Fruit fly (Drosophila melanogaster) whole organism, wandering third instar larva: ENCODE data around the gene Vajk3.

ENCODE experiments used
- Abd-B ChIP-seq: fragments of >200 bp; optimal IDR thresholded peaks from 2 replicates; lab custom pipeline; 2017; ENCODE audit warnings: missing biosample characterization, missing genetic modification characterization
- CG32264 ChIP-seq: fragments of 200-800 bp; sonication (Bioruptor generic); optimal IDR thresholded peaks from 2 replicates; lab custom pipeline; 2016; ENCODE audit warnings: missing biosample characterization, missing genetic modification characterization
- CG9705 ChIP-seq: fragments of 200-800 bp; sonication (Bioruptor generic); optimal IDR thresholded peaks from 2 replicates; lab custom pipeline; 2018; ENCODE audit warnings: missing biosample characterization, mild to moderate bottlenecking, missing genetic modification characterization
- Dfd ChIP-seq: fragments of >200 bp; optimal IDR thresholded peaks from 2 replicates; lab custom pipeline; 2017; ENCODE audit warnings: missing biosample characterization, missing genetic modification characterization
- Dif ChIP-seq: fragments of 200-275, 200-300 bp; sonication (Bioruptor generic); optimal IDR thresholded peaks from 2 replicates; lab custom pipeline; 2018; ENCODE audit warnings: missing biosample characterization, missing genetic modification characterization; ENCODE audit not compliant: partially characterized antibody
- Hnf4 ChIP-seq: fragments of 200-800 bp; sonication (Bioruptor generic); optimal IDR thresholded peaks from 2 replicates; lab custom pipeline; 2016; ENCODE audit warnings: missing biosample characterization, mild to moderate bottlenecking, missing genetic modification characterization
- Hr78 ChIP-seq: fragments of >200 bp; optimal IDR thresholded peaks from 2 replicates; lab custom pipeline; 2017; ENCODE audit warnings: missing biosample characterization, missing genetic modification characterization
- Hr83 ChIP-seq: fragments of 200-300 bp; sonication (Bioruptor generic); optimal IDR thresholded peaks from 2 replicates; lab custom pipeline; 2016; ENCODE audit warnings: missing biosample characterization, mild to moderate bottlenecking, missing genetic modification characterization, moderate library complexity; ENCODE audit not compliant: poor library complexity, severe bottlenecking
- Jra ChIP-seq: sonication (Bioruptor generic); optimal IDR thresholded peaks from 2 replicates; lab custom pipeline; 2016; ENCODE audit warnings: missing biosample characterization, missing genetic modification characterization
- Mio ChIP-seq: sonication (Bioruptor generic); optimal IDR thresholded peaks from 2 replicates; lab custom pipeline; 2016; ENCODE audit warnings: missing biosample characterization, missing genetic modification characterization
- Myc ChIP-seq: fragments of >200 bp; optimal IDR thresholded peaks from 2 replicates; lab custom pipeline; 2017
- N ChIP-seq: fragments of >200 bp; optimal IDR thresholded peaks from 2 replicates; lab custom pipeline; 2018; ENCODE audit warnings: missing biosample characterization, missing external identifiers, missing genetic modification characterization
- OdsH ChIP-seq: fragments of 200-800 bp; sonication (Bioruptor generic); optimal IDR thresholded peaks from 2 replicates; lab custom pipeline; 2016; ENCODE audit warnings: missing biosample characterization, mild to moderate bottlenecking, missing genetic modification characterization
- Rel ChIP-seq, 2 experiments: fragments of 200-800 bp; sonication (Bioruptor generic) in 1 of 2; optimal IDR thresholded peaks; 2 replicates in 1 of 2; 3 replicates in 1 of 2; lab custom pipeline; 2016 to 2019; ENCODE audit warnings: mild to moderate bottlenecking in 2 of 2, missing biosample characterization in 2 of 2, missing genetic modification characterization in 2 of 2, moderate library complexity in 1 of 2
- Sp1 ChIP-seq: fragments of 200-800 bp; sonication (Bioruptor generic); optimal IDR thresholded peaks from 3 replicates; lab custom pipeline; 2019; ENCODE audit warnings: missing biosample characterization, mild to moderate bottlenecking, missing genetic modification characterization, moderate library complexity
- Vsx2 ChIP-seq: fragments of 200-300, 225-300 bp; sonication (Bioruptor generic); optimal IDR thresholded peaks from 2 replicates; lab custom pipeline; 2018; ENCODE audit warnings: missing biosample characterization, missing genetic modification characterization; ENCODE audit not compliant: partially characterized antibody
- br ChIP-seq: fragments of 200-800 bp; sonication (Bioruptor generic); optimal IDR thresholded peaks from 2 replicates; lab custom pipeline; 2016; ENCODE audit warnings: missing biosample characterization, missing genetic modification characterization
- dl ChIP-seq, 2 experiments: fragments of 175-275, 200-275 bp in 1 of 2; fragments of 200-275 bp in 1 of 2; sonication (Bioruptor generic); optimal IDR thresholded peaks; lab custom pipeline; 2018; ENCODE audit warnings: mild to moderate bottlenecking in 2 of 2, missing biosample characterization in 2 of 2, missing genetic modification characterization in 2 of 2, moderate library complexity in 2 of 2; ENCODE audit not compliant: partially characterized antibody in 2 of 2, insufficient read depth in 1 of 2
- dmrt93B ChIP-seq: fragments of 200-800 bp; sonication (Bioruptor generic); optimal IDR thresholded peaks from 2 replicates; lab custom pipeline; 2018; ENCODE audit warnings: missing biosample characterization, mild to moderate bottlenecking, missing genetic modification characterization
- ey ChIP-seq: fragments of 200-800 bp; sonication (Bioruptor generic); optimal IDR thresholded peaks from 2 replicates; lab custom pipeline; 2016; ENCODE audit warnings: missing biosample characterization, missing genetic modification characterization
- fru ChIP-seq: fragments of 200-800 bp; sonication (Bioruptor generic); optimal IDR thresholded peaks from 3 replicates; lab custom pipeline; 2016; ENCODE audit warnings: missing biosample characterization, mild to moderate bottlenecking, missing genetic modification characterization
- h ChIP-seq: fragments of 200-800 bp; sonication (Bioruptor generic); optimal IDR thresholded peaks from 3 replicates; lab custom pipeline; 2016; ENCODE audit warnings: missing biosample characterization, mild to moderate bottlenecking, missing genetic modification characterization
- jim ChIP-seq: fragments of 175-275, 200-325 bp; sonication (Bioruptor generic); optimal IDR thresholded peaks from 2 replicates; lab custom pipeline; 2016; ENCODE audit warnings: missing biosample characterization, mild to moderate bottlenecking, missing genetic modification characterization
- lola ChIP-seq: fragments of >200 bp; optimal IDR thresholded peaks from 2 replicates; lab custom pipeline; 2017; ENCODE audit warnings: missing biosample characterization, missing genetic modification characterization
- pan ChIP-seq: fragments of >200 bp; optimal IDR thresholded peaks from 2 replicates; lab custom pipeline; 2017
- psq ChIP-seq: fragments of 200-800 bp; sonication (Bioruptor generic); optimal IDR thresholded peaks from 3 replicates; lab custom pipeline; 2017; ENCODE audit warnings: missing biosample characterization, mild to moderate bottlenecking, missing genetic modification characterization, moderate library complexity
- rgr ChIP-seq: fragments of 200-800 bp; sonication (Bioruptor generic); optimal IDR thresholded peaks from 3 replicates; lab custom pipeline; 2016; ENCODE audit warnings: missing biosample characterization, mild to moderate bottlenecking, missing genetic modification characterization
- sage ChIP-seq: fragments of 200-800 bp; sonication (Bioruptor generic); optimal IDR thresholded peaks from 2 replicates; lab custom pipeline; 2016; ENCODE audit warnings: missing biosample characterization, mild to moderate bottlenecking, missing genetic modification characterization
- sv ChIP-seq: fragments of 200-800 bp; sonication (Bioruptor generic); optimal IDR thresholded peaks from 3 replicates; lab custom pipeline; 2016; ENCODE audit warnings: missing biosample characterization, missing genetic modification characterization
- usp ChIP-seq: fragments of >200 bp; optimal IDR thresholded peaks from 2 replicates; lab custom pipeline; 2017; ENCODE audit warnings: missing biosample characterization, missing genetic modification characterization
- woc ChIP-seq: sonication (Bioruptor generic); optimal IDR thresholded peaks from 2 replicates; lab custom pipeline; 2016; ENCODE audit warnings: missing biosample characterization, mild to moderate bottlenecking, missing genetic modification characterization

Vajk3 gene

DNA sequence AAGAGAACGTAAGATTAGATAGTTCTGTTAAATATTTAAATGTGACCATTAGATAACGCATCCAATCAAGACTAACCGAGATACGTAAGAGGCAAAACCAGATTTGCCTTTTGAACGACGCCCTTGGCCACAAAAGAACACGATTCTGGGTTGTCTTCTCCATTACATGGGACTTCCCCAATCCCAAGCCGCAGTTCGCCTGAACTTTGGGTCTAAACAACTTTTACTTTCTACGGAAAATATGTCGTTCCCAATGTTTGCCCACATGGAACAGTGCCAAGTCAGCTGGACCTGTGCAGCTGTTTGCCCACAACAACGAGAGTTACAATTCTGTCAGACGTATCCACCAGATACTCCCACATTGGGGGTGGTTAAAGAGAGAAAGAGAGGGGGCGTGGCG, 2.5 kb upstream of the Vajk3 start:
- no peak for TF ChIP-seq CG9705 (GFP tag; lab: Kevin White, UChicago)
- no peak for TF ChIP-seq h
- no peak for TF ChIP-seq Dif (GFP tag; lab: Kevin White, UChicago)
- no peak for TF ChIP-seq OdsH

DNA sequence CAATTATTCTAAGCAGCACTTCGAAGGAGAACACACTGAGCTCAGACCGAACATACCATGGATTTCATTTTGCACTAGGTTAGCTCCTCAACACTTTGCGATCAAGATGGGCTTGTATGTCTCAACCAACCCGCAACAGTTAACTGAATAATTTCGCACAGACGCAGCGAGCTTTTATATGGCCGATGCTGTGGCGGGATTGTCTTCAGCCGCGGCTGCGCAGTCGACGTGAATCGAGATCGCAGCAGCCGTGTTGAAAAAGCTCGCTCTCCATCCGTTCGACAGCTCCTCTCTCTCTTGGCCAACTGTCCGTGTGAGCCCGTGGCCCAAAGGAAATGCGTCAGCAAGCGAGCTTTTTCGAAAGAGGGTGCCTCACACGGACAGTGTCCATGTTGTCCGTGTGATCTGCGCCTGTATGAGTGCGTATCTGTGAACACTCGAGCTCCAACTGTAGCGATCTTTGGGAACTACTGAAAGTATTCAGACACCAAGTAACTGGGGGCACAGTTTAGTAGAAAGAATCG, 12.7 kb downstream of the Vajk3 start, which contains the start of gene Vajk2:
TSS of gene Vajk2 (minus strand) at position 151 of the 524 bp plus-strand sequence.
- TF ChIP-seq ey (GFP tag; lab: Kevin White, UChicago) (no peak), fru (GFP tag; lab: Kevin White, UChicago) (no peak), N (GFP tag; lab: Kevin White, UChicago) (no peak), sage (GFP tag; lab: Kevin White, UChicago) (no peak), Vsx2 (GFP tag; lab: Kevin White, UChicago) (no peak), pan (lab: Kevin White, UChicago) (no peak), Hr78 (GFP tag; lab: Kevin White, UChicago) (no peak), Abd-B (GFP tag; lab: Kevin White, UChicago) (no peak)

DNA sequence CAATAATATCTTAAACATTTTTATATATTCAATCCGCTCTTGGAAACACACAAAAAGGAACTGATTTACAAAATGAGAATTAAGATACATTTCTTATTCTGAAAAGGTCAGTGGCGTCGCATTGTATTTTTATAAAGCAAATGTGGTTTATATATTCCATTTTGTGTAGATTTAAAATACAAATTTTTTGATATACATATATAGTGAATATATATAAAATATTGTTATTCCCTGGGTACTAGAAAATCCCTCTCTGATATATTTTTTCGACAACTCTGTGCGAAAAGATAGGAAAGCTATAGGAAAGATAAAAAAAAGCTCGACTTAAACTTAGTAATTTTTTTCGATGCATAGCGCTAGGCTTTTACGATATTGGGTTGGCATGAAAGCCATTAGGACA, 16.0 kb downstream of the Vajk3 start, which contains the start of gene CG42711:
TSS of gene CG42711 (minus strand) at position 45 of the 400 bp plus-strand sequence.
- TF ChIP-seq Hnf4 (GFP tag; lab: Kevin White, UChicago), result no peak
- TF ChIP-seq sage (GFP tag; lab: Kevin White, UChicago), result no peak
- no peak for TF ChIP-seq Hr83 (GFP tag; lab: Kevin White, UChicago)
- TF ChIP-seq psq, result no peak
- no peak for TF ChIP-seq N (GFP tag; lab: Kevin White, UChicago)
- TF ChIP-seq dmrt93B (GFP tag; lab: Kevin White, UChicago), result no peak
- TF ChIP-seq Sp1, result no peak
- no peak for TF ChIP-seq Jra (GFP tag; lab: Kevin White, UChicago)

DNA sequence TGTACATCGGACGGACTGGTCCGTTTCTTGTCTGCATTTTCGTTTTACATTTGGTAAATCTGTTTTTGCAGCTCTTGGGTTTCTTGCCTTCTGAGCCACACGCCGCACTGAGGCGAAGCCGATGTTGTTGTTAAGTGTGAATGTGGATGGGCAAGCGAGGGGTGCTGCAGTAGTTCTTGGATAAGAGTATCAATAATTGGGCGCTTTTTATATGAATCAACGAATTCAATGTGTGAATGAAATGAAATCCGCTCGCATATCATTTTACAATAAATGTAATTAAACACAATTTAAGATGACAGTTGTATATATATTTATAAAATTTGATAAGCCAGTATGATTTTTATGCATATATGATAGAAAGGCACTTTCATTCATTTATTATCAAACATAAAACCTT, 18.8 kb downstream of the Vajk3 start:
- TF ChIP-seq sv (GFP tag; lab: Kevin White, UChicago), result no peak
- no peak for TF ChIP-seq Hr78 (GFP tag; lab: Kevin White, UChicago)
- no peak for TF ChIP-seq Dfd (GFP tag; lab: Kevin White, UChicago)
- TF ChIP-seq lola (GFP tag; lab: Kevin White, UChicago), result no peak
- no peak for TF ChIP-seq Myc (lab: Kevin White, UChicago)
- TF ChIP-seq br (GFP tag; lab: Kevin White, UChicago), result no peak
- TF ChIP-seq ey (GFP tag; lab: Kevin White, UChicago), result no peak
- TF ChIP-seq Mio, result no peak
- no peak for TF ChIP-seq woc

dm6 chr2L:13925699-13926098, 21.6 kb downstream of the Vajk3 start:
- no peak for TF ChIP-seq Mio
- no peak for TF ChIP-seq Vsx2 (GFP tag; lab: Kevin White, UChicago)
- TF ChIP-seq h, result no peak
- no peak for TF ChIP-seq CG32264 (GFP tag; lab: Kevin White, UChicago)
- TF ChIP-seq fru (GFP tag; lab: Kevin White, UChicago), result no peak
- no peak for TF ChIP-seq jim
- no peak for TF ChIP-seq rgr
- TF ChIP-seq Dif (GFP tag; lab: Kevin White, UChicago), result no peak
- no peak for TF ChIP-seq OdsH
- TF ChIP-seq dl (GFP tag; optimal IDR thresholded peaks at IDR 0.05; lab: Kevin White, UChicago; ENCODE audit: insufficient read depth in 1 of 2, partially characterized antibody in 2 of 2), result no peak
- TF ChIP-seq usp (GFP tag; lab: Kevin White, UChicago), result no peak
- TF ChIP-seq Rel (GFP tag; optimal IDR thresholded peaks at IDR 0.05; lab: Kevin White, UChicago), result no peak
- TF ChIP-seq Rel (tag; optimal IDR thresholded peaks at IDR 0.05; lab: Kevin White, UChicago), result no peak
